Worm (Caenorhabditis elegans) whole organism, dauer: ENCODE results near the gene ttr-39.

ENCODE experiments used
- unc-62 ChIP-seq: sonication (generic microtip); optimal IDR thresholded peaks from 2 replicates; lab custom pipeline; 2017; ENCODE audit warnings: missing biosample characterization, missing genetic modification reagents, missing genetic modification characterization

Gene ttr-39

DNA sequence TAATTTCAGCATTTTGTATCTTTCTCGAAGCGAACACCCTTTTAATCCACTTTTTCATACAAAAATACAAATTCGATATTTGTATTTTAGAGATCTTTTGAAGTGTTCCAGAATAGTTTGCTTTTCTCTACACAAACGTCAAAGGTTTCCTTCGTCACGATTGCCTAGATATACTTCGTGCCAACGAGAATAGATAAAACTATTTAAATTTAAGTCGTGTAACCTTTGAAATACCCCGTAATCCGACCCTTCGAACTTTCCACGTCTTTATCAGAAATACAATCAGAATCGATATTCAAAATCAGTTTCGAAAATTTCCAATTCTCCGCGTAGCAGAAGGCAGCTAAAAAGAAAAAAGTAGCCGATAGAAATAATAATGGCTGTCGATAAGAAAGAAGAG lies 681 bp upstream of the ttr-39 start, which contains the start of gene ttbk-5:
Gene ttbk-5, plus strand, starts transcription at position 301 of the 400 bp plus-strand sequence.
- no peak for TF ChIP-seq unc-62

DNA sequence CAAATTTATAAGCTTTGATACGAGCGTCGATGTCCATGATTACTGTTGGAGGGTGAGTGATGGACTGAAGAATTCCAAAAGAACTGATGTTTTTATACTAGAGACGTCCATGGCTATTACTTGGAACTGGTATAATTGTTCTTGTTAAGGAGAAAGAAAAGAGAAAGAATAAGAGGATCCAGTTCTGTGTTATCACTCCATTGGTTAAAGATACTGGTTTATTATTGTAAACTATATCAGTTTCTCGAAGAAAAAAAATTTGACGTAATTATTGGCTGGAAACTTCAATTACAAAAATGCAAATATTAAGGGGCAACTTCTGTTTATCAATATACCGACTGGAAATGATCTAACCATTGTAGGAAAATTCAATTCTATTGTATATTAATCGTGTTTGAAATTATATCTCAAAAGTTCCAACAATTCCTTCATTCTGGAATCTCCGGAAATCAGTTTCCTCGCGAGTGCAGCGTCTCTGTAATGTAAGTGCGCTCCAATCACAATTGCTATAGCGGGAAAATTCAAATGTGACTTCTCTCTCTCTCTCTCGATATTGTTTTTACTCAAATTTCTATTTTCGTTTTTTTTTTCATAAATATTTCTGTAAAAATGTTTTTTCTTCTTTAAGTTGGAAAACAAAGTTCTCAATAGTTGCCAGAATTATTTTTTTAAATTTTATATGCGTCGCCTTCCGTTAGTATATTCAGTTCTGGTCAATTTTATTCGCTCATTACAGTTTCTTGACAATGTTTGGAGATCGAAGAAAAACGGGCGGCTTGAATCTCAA lies 4.1 kb downstream of the ttr-39 start, which contains the start of the genes col-2 and ndc-80:
Gene col-2, minus strand, starts transcription at position 51 of the 787 bp plus-strand sequence.
Gene ndc-80, plus strand, starts transcription at position 737 of the 787 bp plus-strand sequence.
- no peak for TF ChIP-seq unc-62

DNA sequence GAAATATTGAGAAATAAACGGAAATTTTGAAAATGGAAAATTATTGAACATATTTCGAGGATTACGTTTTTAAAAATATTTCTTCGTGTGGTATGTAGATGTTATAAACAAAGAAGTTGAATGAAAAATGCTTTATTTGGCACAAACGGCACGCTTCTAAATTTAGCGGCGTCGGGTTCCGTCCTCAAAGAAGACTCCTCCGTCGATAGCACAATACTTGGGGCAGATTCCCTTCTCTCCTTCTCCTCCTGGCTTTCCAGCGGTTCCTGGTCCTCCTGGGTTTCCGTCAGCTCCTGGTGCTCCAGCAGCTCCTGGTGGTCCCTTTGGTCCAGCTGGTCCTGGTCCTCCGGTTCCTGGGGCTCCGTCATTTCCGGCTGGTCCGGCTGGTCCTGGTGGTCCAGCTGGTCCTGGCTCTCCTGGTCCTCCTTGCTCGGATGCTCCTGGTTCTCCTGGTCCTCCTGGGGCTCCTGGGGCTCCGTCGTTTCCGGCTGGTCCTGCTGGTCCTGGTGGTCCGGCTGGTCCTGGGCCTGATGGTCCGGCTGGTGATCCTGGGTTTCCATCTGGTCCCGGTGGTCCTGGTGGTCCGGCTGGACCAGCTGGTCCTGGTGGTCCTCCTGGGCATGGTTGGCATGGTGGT lies 5.2 kb downstream of the ttr-39 start, which contains the start of gene W01B6.8:
Gene W01B6.8, minus strand, starts transcription at position 51 of the 637 bp plus-strand sequence.
- no peak for TF ChIP-seq unc-62

DNA sequence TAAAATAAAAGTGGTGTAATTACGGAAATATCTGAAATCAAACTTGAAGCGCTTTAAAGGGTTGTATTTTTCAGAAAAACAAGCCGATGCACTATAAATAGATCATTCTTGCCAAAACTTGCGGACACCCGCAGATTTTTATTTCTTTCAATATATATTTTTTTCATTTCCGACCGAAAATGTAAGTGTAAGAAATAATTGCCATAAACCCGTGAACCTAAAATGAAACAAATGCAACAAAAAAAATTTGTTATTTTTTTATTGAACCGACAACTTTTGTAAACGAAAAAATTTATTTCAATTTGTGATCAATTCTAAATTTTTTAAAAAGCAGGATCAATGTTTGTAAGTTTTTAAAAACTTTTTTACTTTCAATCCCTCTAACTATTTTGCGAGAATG lies 8.9 kb downstream of the ttr-39 start, which contains the start of gene W01B6.6:
Gene W01B6.6, plus strand, starts transcription at position 301 of the 400 bp plus-strand sequence.
- TF ChIP-seq unc-62: no peak

DNA sequence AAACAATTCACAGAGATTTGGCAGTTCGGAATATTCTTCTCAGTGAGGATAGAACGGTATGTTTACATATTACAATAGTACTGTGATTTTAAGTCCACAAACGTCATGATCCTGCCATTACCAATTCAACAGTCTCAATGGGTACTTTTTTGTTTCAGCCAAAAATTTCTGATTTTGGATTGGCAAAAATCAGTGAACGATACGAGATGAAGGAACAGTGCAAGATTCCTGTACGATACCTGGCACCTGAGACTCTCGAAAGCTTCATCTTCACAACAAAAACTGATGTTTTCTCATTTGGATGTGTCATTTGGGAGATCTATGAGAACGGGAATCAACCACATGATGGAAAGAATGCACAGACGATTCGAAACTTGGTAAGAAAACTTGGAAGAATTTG lies 11.7 kb downstream of the ttr-39 start:
- TF ChIP-seq unc-62: no peak

DNA sequence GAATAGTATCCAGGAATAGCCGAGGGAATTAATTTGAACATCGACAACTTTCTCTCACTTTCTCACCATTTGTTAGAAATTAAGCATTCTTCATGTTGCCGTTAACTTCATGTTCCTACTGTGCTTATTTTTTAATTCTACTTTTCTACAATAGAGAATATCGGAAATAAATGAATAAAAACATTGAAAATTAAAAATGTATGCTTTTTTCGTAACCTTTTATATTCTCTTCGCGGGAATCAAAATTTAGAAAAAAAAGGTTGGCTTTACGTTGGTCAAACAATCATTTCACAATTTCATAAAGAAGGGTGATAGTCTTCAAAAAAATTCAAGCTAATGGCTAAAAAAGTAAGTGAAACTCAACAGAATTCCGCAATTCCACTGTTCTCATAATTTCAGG lies 13.8 kb downstream of the ttr-39 start, which contains the start of gene W01B6.5:
Gene W01B6.5, plus strand, starts transcription at position 301 of the 400 bp plus-strand sequence.
- no peak for TF ChIP-seq unc-62

DNA sequence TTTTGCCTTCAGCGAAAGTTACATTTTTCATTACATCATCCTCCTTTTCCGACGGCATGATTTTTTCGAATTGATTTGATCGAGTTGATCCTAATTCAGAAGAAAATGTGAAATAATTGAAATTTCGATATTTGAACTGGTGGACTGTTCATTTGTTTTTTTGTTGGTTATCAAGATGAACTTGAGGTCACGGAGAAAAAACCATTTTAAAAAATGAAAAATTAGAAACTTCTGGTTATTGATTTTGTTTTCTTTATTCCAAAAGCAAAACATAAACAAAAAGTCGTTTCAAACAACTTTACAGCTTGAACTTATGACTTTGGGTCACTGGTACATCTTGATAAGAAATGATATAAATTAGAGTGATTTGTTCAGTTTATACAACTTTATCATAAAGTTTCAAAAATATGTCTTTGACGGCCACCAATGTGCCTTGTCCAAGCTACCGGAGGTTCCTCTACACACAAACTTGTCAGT lies 14.6 kb downstream of the ttr-39 start, which contains the start of the genes ttbk-4 and W01B6.4:
Gene ttbk-4, minus strand, starts transcription at position 101 of the 477 bp plus-strand sequence.
Gene W01B6.4, plus strand, starts transcription at position 427 of the 477 bp plus-strand sequence.
- no peak for TF ChIP-seq unc-62

DNA sequence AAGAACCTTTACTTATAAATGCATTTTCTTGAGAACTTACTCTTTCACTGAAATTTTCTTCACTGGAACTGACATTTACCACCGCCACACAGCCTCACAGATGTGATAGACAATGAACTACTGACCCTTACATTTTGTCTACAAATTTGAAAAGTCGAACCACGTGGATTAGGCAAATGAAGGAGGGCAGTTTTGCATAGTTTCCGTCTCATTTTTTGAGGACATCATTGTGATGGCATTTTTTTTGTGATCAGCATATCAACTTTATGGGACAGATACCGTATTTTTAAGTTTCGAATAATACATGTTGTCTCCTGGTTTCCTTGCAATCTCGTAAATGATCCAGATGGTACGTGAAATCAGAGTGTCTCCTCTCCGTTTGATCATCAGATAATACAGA lies 17.1 kb downstream of the ttr-39 start, which contains the start of gene W01B6.3:
Gene W01B6.3, minus strand, starts transcription at position 101 of the 400 bp plus-strand sequence.
- no peak for TF ChIP-seq unc-62

DNA sequence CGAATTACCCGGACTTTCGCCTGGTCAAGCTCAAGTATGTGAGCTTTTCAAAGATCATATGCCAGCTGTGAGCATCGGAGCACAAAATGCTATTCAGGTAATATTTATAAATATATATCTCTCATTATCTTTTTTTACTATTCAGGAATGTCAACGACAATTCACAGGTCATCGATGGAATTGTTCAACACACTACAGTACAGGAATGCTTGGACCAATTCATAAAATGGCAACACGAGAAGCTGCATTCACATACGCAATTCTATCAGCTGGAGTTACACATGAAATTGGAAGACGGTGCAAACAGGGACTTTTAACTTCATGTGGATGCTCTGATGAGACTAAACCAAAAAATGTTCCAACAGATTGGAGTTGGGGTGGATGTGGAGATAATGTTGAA lies 21.4 kb downstream of the ttr-39 start:
- no peak for TF ChIP-seq unc-62

DNA sequence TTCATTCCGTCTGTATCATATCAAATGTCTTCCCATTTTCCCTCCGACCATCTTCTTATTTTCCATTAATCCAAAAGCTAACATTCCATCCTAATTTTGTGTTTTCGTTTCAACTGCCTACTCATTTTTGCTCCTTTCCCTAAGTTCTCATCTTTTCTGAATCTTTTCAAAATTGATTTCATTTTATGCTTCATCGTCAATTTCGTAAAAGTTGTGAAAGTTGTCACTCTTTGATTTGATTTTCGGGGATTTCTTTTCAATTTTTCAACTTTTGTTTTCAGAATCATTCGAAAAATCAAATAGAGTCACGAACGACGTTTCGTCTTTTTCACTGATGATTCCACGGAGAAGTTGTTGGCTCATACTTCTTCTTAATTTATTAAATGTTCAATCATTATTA lies 22.1 kb downstream of the ttr-39 start, which contains the start of gene cwn-2:
Gene cwn-2, plus strand, starts transcription at position 276 of the 400 bp plus-strand sequence.
- TF ChIP-seq unc-62: no peak

DNA sequence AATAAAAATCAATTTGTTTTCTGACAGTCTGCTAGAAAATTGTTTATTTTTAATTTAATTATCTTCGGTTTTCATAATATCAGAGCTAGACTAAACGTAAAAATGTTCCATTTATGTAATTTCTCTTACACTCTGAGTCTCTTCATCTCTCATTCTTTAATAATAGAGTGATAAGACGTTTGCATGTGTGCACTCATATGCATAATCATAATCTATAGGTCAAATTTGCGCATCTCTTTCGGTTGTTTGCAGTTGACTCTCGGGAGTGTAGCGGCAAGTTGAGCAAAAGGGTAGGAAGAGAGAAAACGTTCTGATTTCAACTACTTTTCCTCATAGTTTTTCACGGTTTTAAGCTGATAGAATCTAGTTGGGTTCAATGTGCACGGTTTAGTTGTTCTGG lies 23.2 kb downstream of the ttr-39 start:
- no peak for TF ChIP-seq unc-62

DNA sequence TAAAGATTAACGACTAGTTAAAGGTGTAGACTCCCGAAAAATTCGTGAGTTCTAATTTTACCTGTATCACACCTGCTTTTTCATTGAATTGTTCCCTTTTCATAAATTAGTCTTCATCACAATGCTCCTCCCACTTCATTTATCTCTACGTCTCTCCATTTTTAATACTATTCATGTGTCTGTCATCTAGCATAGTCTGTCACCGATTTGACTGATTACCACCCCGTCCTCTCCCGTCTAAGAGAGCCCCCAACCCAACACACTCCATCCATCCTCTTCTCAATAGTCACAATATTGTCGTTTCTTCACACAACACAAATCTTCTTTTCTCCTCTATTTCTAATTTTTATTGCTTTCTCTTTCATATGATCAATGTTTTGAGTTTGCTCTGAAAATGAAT lies 24.5 kb downstream of the ttr-39 start:
- TF ChIP-seq unc-62: no peak

DNA sequence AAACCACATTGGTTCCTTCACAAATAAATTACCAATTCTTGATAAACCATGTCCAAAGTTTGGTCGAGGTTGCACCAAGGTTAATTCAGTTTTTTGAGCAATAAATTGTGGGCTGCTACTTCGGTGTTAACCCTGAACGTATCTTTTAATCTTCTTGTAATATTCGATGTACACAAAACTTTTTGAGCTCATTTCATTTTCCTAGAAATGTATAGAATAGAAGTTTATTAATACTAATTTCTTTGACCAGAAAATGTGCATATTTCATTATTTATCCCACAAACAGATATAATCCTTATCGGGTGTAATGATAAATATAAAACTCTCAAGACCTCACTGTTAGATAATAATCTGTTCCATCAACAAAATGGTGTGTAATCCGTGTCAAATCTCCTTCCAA lies 25.7 kb downstream of the ttr-39 start:
- TF ChIP-seq unc-62: no peak

DNA sequence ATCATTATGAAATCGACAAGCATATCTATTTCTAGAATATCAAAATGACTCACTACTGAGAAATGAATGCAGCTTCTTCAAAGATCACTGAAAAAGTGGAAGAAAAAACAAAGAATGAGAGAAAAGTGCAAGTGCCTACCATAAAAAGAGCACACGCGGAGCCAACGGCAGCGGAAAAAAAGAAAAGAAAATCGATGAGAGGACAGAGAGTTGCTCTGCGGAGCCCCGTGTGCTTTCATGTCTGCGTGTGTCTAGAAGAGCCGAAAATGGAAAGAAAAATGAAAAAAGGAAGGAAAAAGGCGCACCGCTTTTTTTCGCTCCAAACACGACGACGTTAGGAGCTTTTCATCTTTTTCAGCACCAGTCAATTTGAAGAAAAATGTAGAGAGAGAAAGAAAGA lies 26.9 kb downstream of the ttr-39 start, which contains the start of gene ipla-7:
Gene ipla-7, minus strand, starts transcription at position 122 of the 400 bp plus-strand sequence.
- TF ChIP-seq unc-62: no peak

DNA sequence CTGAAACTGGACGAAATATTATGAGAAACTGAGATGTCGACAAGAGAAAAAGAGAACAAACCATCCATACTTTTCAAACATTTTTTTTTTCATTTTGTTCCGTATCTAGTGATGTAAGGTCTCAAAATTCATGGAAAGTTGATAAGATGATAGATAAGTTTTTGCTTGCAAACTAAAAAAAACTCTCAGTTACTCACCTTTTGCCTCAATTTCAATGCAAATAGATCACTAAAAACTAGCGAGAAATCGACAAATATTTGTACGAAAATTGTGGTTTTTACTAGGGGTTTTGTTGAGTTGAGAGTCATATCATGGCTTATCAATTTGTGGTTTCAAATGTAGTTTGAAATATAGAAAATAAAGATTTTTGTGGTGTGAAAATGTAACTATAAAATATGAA lies 28.9 kb downstream of the ttr-39 start:
- TF ChIP-seq unc-62: no peak

DNA sequence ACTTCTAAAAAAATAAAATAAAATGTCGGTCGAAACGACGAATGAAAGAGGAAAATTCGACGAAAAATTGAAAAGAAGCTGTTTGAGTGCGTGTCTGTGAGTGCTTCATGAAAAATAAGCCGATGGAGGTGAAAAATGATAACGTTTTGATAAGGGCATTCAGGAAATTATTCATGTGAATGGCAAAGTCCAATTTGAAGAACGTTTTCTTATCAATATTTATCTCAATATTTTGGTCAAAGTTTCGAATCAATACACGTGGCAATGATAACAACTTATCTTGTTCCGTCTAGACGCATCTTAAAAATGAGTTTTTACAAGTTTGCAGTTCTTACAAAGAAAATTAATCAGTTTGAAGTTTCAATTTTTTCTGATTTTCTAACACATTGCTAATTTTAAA lies 30.5 kb downstream of the ttr-39 start:
- TF ChIP-seq unc-62: no peak

DNA sequence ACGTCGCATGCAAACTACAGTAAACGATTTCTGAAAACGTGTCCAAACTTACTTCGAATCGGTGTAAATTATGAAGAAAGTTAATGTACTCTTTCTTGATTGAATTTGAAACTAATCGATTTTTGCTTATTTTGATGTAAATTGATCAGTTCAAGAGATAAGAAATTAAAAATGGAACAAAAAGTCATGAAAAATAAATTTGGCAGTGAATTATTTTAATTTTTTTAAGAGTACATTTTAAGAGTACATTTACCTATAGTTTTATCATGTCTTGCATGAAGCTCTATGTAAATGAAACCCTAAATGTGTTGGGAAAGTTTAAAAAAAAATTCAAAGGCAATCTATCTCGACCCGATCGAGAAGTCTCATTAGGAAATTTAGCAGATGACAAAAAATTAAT lies 33.5 kb downstream of the ttr-39 start, which contains the start of gene T04B2.7:
Gene T04B2.7, minus strand, starts transcription at position 101 of the 400 bp plus-strand sequence.
- TF ChIP-seq unc-62: no peak
